Fruit fly (Drosophila melanogaster) whole organism, embryonic: ENCODE results near the gene Trf.

Source experiments
- ATbp ChIP-seq: fragments of 200-800 bp; sonication (Bioruptor generic); optimal IDR thresholded peaks from 2 replicates; lab custom pipeline; 2017; ENCODE audit warnings: missing biosample characterization, mild to moderate bottlenecking, missing genetic modification characterization, missing genetic modification reagents
- Adf1 ChIP-seq: fragments of 200-800 bp; sonication (Bioruptor generic); IDR thresholded peaks from 2 replicates; pipeline ENCODE4 v1.3.6; 2022; ENCODE audit warnings: missing biosample characterization, missing genetic modification characterization
- Aef1 ChIP-seq: fragments of 200-800 bp; sonication (Bioruptor generic); IDR thresholded peaks from 3 replicates; pipeline ENCODE4 v1.3.6; 2022; ENCODE audit warnings: missing biosample characterization, missing genetic modification characterization
- CG1024 ChIP-seq: fragments of 200-800 bp; sonication (Bioruptor generic); IDR thresholded peaks from 2 replicates; pipeline ENCODE4 v1.3.6; 2022; ENCODE audit warnings: missing biosample characterization, missing genetic modification characterization
- CG10979 ChIP-seq: fragments of 200-800 bp; sonication (Bioruptor generic); optimal IDR thresholded peaks from 2 replicates; lab custom pipeline; 2018; ENCODE audit warnings: missing biosample characterization, mild to moderate bottlenecking, missing genetic modification characterization, moderate library complexity
- CG13123 ChIP-seq: fragments of 200-800 bp; sonication (Bioruptor generic); optimal IDR thresholded peaks from 2 replicates; lab custom pipeline; 2016; ENCODE audit warnings: missing biosample characterization, missing genetic modification characterization
- CG14710 ChIP-seq: fragments of 200-800 bp; sonication (Bioruptor generic); optimal IDR thresholded peaks from 3 replicates; lab custom pipeline; 2019; ENCODE audit warnings: missing biosample characterization, mild to moderate bottlenecking, missing genetic modification characterization, moderate library complexity
- CG15601 ChIP-seq: fragments of 200-800 bp; sonication (Bioruptor generic); optimal IDR thresholded peaks from 3 replicates; lab custom pipeline; 2019; ENCODE audit warnings: missing biosample characterization, mild to moderate bottlenecking, missing genetic modification characterization, moderate library complexity
- CG16779 ChIP-seq: fragments of 200-800 bp; sonication (Bioruptor generic); IDR thresholded peaks from 2 replicates; pipeline ENCODE4 v1.3.6; 2022; ENCODE audit warnings: missing biosample characterization, missing genetic modification characterization
- CG16815 ChIP-seq: fragments of 200-800 bp; sonication (Bioruptor generic); optimal IDR thresholded peaks from 3 replicates; lab custom pipeline; 2017; ENCODE audit warnings: missing biosample characterization, mild to moderate bottlenecking, missing genetic modification characterization
- CG17568 ChIP-seq: fragments of 200-800 bp; sonication (Bioruptor generic); optimal IDR thresholded peaks from 2 replicates; lab custom pipeline; 2018; ENCODE audit warnings: missing biosample characterization, mild to moderate bottlenecking, missing genetic modification characterization, moderate library complexity
- CG2199 ChIP-seq: fragments of 200-800 bp; sonication (Bioruptor generic); IDR thresholded peaks from 3 replicates; pipeline ENCODE4 v1.3.6; 2022; ENCODE audit warnings: missing biosample characterization, missing genetic modification characterization
- CG3065 ChIP-seq: fragments of 200-800 bp; sonication (Bioruptor generic); optimal IDR thresholded peaks from 2 replicates; lab custom pipeline; 2016; ENCODE audit warnings: missing biosample characterization, missing genetic modification characterization
- CG3163 ChIP-seq: fragments of 200-800 bp; sonication (Bioruptor generic); optimal IDR thresholded peaks from 3 replicates; lab custom pipeline; 2016; ENCODE audit warnings: missing biosample characterization, missing genetic modification characterization
- CG3281 ChIP-seq: fragments of 200-800 bp; sonication (Bioruptor generic); optimal IDR thresholded peaks from 3 replicates; lab custom pipeline; 2017; ENCODE audit warnings: missing biosample characterization, mild to moderate bottlenecking, missing genetic modification characterization
- CG6854 ChIP-seq: fragments of 200-800 bp; sonication (Bioruptor generic); optimal IDR thresholded peaks from 3 replicates; lab custom pipeline; 2017; ENCODE audit warnings: missing biosample characterization, mild to moderate bottlenecking, missing genetic modification characterization
- CG7357 ChIP-seq: fragments of 200-800 bp; sonication (Bioruptor generic); IDR thresholded peaks from 3 replicates; pipeline ENCODE4 v1.3.6; 2022; ENCODE audit warnings: missing biosample characterization, missing genetic modification characterization
- CG7963 ChIP-seq: fragments of 200-800 bp; sonication (Bioruptor generic); IDR thresholded peaks from 3 replicates; pipeline ENCODE4 v1.3.6; 2022; ENCODE audit warnings: missing biosample characterization, missing genetic modification characterization; ENCODE audit not compliant: partially characterized antibody
- CG8290 ChIP-seq, 3 experiments: fragments of 200-800 bp; sonication (Bioruptor generic); optimal IDR thresholded peaks; 2 replicates each; lab custom pipeline; 2016 to 2019; ENCODE audit warnings: missing biosample characterization in 3 of 3, missing genetic modification characterization in 3 of 3, mild to moderate bottlenecking in 2 of 3, moderate library complexity in 1 of 3
- D19B ChIP-seq: fragments of 200-800 bp; sonication (Bioruptor generic); optimal IDR thresholded peaks from 2 replicates; lab custom pipeline; 2017; ENCODE audit warnings: missing biosample characterization, mild to moderate bottlenecking, missing genetic modification characterization
- Dek ChIP-seq: fragments of 200-800 bp; sonication (Bioruptor generic); optimal IDR thresholded peaks from 3 replicates; lab custom pipeline; 2019; ENCODE audit warnings: missing biosample characterization, mild to moderate bottlenecking, missing genetic modification characterization, moderate library complexity
- Fer2 ChIP-seq: fragments of 200-800 bp; sonication (Bioruptor generic); optimal IDR thresholded peaks from 2 replicates; lab custom pipeline; 2018; ENCODE audit warnings: missing biosample characterization, mild to moderate bottlenecking, missing genetic modification characterization, moderate library complexity
- Lim3 ChIP-seq: fragments of 200-800 bp; sonication (Bioruptor generic); IDR thresholded peaks from 2 replicates; pipeline ENCODE4 v1.3.6; 2022; ENCODE audit warnings: missing biosample characterization, missing genetic modification characterization
- Mrtf ChIP-seq: fragments of 200-800 bp; sonication (Bioruptor generic); IDR thresholded peaks from 3 replicates; pipeline ENCODE4 v1.3.6; 2022; ENCODE audit warnings: missing biosample characterization, missing genetic modification characterization
- NC2α ChIP-seq: fragments of 200-800 bp; sonication (Bioruptor generic); optimal IDR thresholded peaks from 2 replicates; lab custom pipeline; 2016; ENCODE audit warnings: missing biosample characterization, missing genetic modification characterization
- NFAT ChIP-seq: fragments of 200-800 bp; sonication (Bioruptor generic); IDR thresholded peaks from 2 replicates; pipeline ENCODE4 v1.3.6; 2022; ENCODE audit warnings: missing biosample characterization, missing genetic modification characterization
- Opbp ChIP-seq: fragments of 200-800 bp; sonication (Bioruptor generic); IDR thresholded peaks from 3 replicates; pipeline ENCODE4 v1.3.6; 2022; ENCODE audit warnings: missing biosample characterization, missing genetic modification characterization; ENCODE audit not compliant: partially characterized antibody
- Tbp ChIP-seq: fragments of >200 bp; optimal IDR thresholded peaks from 2 replicates; lab custom pipeline; 2018; ENCODE audit warnings: missing biosample characterization, missing genetic modification characterization
- amos ChIP-seq: fragments of 200-800 bp; sonication (Bioruptor generic); IDR thresholded peaks from 2 replicates; pipeline ENCODE4 v1.3.6; 2022; ENCODE audit warnings: missing biosample characterization, missing genetic modification characterization; ENCODE audit not compliant: partially characterized antibody
- dmrt99B ChIP-seq: fragments of 200-800 bp; sonication (Bioruptor generic); optimal IDR thresholded peaks from 2 replicates; lab custom pipeline; 2018; ENCODE audit warnings: missing biosample characterization, mild to moderate bottlenecking, missing genetic modification characterization, moderate library complexity
- esg ChIP-seq: fragments of 200-800 bp; sonication (Bioruptor generic); conservative IDR thresholded peaks from 2 replicates; pipeline ENCODE4 v1.3.6; 2022; ENCODE audit warnings: missing biosample characterization, missing genetic modification characterization
- exex ChIP-seq: fragments of 200-800 bp; sonication (Bioruptor generic); optimal IDR thresholded peaks from 4 replicates; lab custom pipeline; 2018; ENCODE audit warnings: missing biosample characterization, mild to moderate bottlenecking, missing genetic modification characterization, moderate library complexity
- fu2 ChIP-seq: fragments of 200-800 bp; sonication (Bioruptor generic); optimal IDR thresholded peaks from 2 replicates; lab custom pipeline; 2016; ENCODE audit warnings: missing biosample characterization, missing genetic modification characterization
- gce ChIP-seq: fragments of 200-800 bp; sonication (Bioruptor generic); IDR thresholded peaks from 3 replicates; pipeline ENCODE4 v1.3.6; 2022; ENCODE audit warnings: missing biosample characterization, missing genetic modification characterization
- gem ChIP-seq: fragments of 200-800 bp; sonication (Bioruptor generic); optimal IDR thresholded peaks from 2 replicates; lab custom pipeline; 2019; ENCODE audit warnings: missing biosample characterization, mild to moderate bottlenecking, missing genetic modification characterization, moderate library complexity
- hb ChIP-seq: fragments of 200-800 bp; sonication (Bioruptor generic); IDR thresholded peaks from 3 replicates; pipeline ENCODE4 v1.3.6; 2022; ENCODE audit warnings: missing biosample characterization, missing genetic modification characterization; ENCODE audit not compliant: partially characterized antibody
- hkb ChIP-seq, 2 experiments: fragments of 200-800 bp in 1 of 2; fragments of >200 bp in 1 of 2; sonication (Bioruptor generic) in 1 of 2; IDR thresholded peaks in 1 of 2; optimal IDR thresholded peaks in 1 of 2; 2 replicates each; pipeline versions ENCODE4 v1.3.6 to Lab custom; 2017 to 2022; ENCODE audit warnings: missing biosample characterization in 1 of 2, missing genetic modification characterization in 1 of 2
- lab ChIP-seq: fragments of 200-800 bp; sonication (Bioruptor generic); optimal IDR thresholded peaks from 3 replicates; lab custom pipeline; 2017; ENCODE audit warnings: missing biosample characterization, missing genetic modification characterization, mild to moderate bottlenecking, moderate library complexity, missing genetic modification reagents
- luna ChIP-seq: fragments of 200-800 bp; sonication (Bioruptor generic); optimal IDR thresholded peaks from 2 replicates; lab custom pipeline; 2016; ENCODE audit warnings: missing biosample characterization, missing genetic modification characterization
- maf-S ChIP-seq: fragments of 200-800 bp; sonication (Bioruptor generic); optimal IDR thresholded peaks from 2 replicates; lab custom pipeline; 2016; ENCODE audit warnings: missing biosample characterization, missing genetic modification characterization
- nmo ChIP-seq: fragments of 200-800 bp; sonication (Bioruptor generic); optimal IDR thresholded peaks from 2 replicates; lab custom pipeline; 2018; ENCODE audit warnings: missing biosample characterization, mild to moderate bottlenecking, missing genetic modification characterization, moderate library complexity
- org-1 ChIP-seq: fragments of 200-800 bp; sonication (Bioruptor generic); optimal IDR thresholded peaks from 2 replicates; lab custom pipeline; 2017; ENCODE audit warnings: missing biosample characterization, missing genetic modification characterization
- phol ChIP-seq: fragments of 200-800 bp; sonication (Bioruptor generic); optimal IDR thresholded peaks from 3 replicates; lab custom pipeline; 2018; ENCODE audit warnings: missing biosample characterization, mild to moderate bottlenecking, missing genetic modification characterization, moderate library complexity
- schlank ChIP-seq: fragments of 200-800 bp; sonication (Bioruptor generic); optimal IDR thresholded peaks from 2 replicates; lab custom pipeline; 2018; ENCODE audit warnings: missing biosample characterization, mild to moderate bottlenecking, missing genetic modification characterization
- scrt ChIP-seq: fragments of 200-800 bp; sonication (Bioruptor generic); optimal IDR thresholded peaks from 2 replicates; lab custom pipeline; 2018; ENCODE audit warnings: missing biosample characterization, mild to moderate bottlenecking, missing genetic modification characterization, moderate library complexity
- sens ChIP-seq: fragments of 200-800 bp; sonication (Bioruptor generic); peaks from one replicate; lab custom pipeline; 2016; ENCODE audit warnings: missing biosample characterization, missing genetic modification characterization
- sob ChIP-seq: fragments of 200-800 bp; sonication (Bioruptor generic); IDR thresholded peaks from 2 replicates; pipeline ENCODE4 v1.3.6; 2022; ENCODE audit warnings: missing biosample characterization, missing genetic modification characterization
- ttk ChIP-seq: fragments of 200-800 bp; sonication (Bioruptor generic); IDR thresholded peaks from 2 replicates; pipeline ENCODE4 v2.1.2; 2022; ENCODE audit warnings: missing biosample characterization, missing genetic modification characterization

Gene Trf

dm6 chr2L:8110549-8111438 is 38.1 kb downstream of the Trf start (continued):
- TF ChIP-seq ttk (no peak), CG10979 (tag; lab: Kevin White, UChicago) (no peak), NFAT (no peak), CG3163 (no peak), scrt (GFP tag; lab: Kevin White, UChicago) (no peak), CG17568 (GFP tag; lab: Kevin White, UChicago) (peak; percentile 16), CG7357 (GFP tag; lab: Robert Waterston, UW) (no peak), D19B (no peak), sob (GFP tag; lab: Robert Waterston, UW) (no peak), schlank (tag; lab: Kevin White, UChicago) (no peak), CG13123 (GFP tag; lab: Kevin White, UChicago) (no peak), gce (GFP tag; lab: Robert Waterston, UW) (no peak), maf-S (GFP tag; lab: Kevin White, UChicago) (no peak), CG7963 (GFP tag; lab: Robert Waterston, UW) (no peak), CG8290 (GFP tag; optimal IDR thresholded peaks at IDR 0.05; lab: Kevin White, UChicago) (no peak), CG8290 (tag; optimal IDR thresholded peaks at IDR 0.05; lab: Kevin White, UChicago) (peak in 1 of 2 experiments; percentile 5), nmo (no peak), Dek (no peak), CG16779 (GFP tag; lab: Robert Waterston, UW) (no peak), Lim3 (GFP tag; lab: Robert Waterston, UW) (no peak), CG3065 (GFP tag; lab: Kevin White, UChicago) (no peak), CG3281 (GFP tag; lab: Kevin White, UChicago) (no peak), CG15601 (tag; lab: Kevin White, UChicago) (no peak), lab (GFP tag; lab: Kevin White, UChicago) (no peak), CG2199 (GFP tag; lab: Robert Waterston, UW) (peak; percentile 98), Tbp (no peak), fu2 (GFP tag; lab: Kevin White, UChicago) (no peak), CG16815 (GFP tag; lab: Kevin White, UChicago) (no peak), exex (no peak), hb (GFP tag; lab: Robert Waterston, UW) (no peak), Adf1 (no peak), esg (no peak), ATbp (no peak), Aef1 (no peak), hkb (optimal IDR thresholded peaks at IDR 0.05; lab: Kevin White, UChicago) (no peak), hkb (GFP tag; IDR thresholded peaks at IDR 0.05; lab: Robert Waterston, UW) (0 out of 2 replicates have a peak, but pooled peaks have one; percentile 18), luna (GFP tag; lab: Kevin White, UChicago) (no peak), amos (no peak), CG14710 (tag; lab: Kevin White, UChicago) (no peak), Mrtf (no peak), dmrt99B (no peak), CG6854 (GFP tag; lab: Kevin White, UChicago) (no peak), sens (GFP tag; lab: Kevin White, UChicago) (peak; percentile 54), gem (tag; lab: Kevin White, UChicago) (no peak), Opbp (GFP tag; lab: Robert Waterston, UW) (no peak), org-1 (GFP tag; lab: Kevin White, UChicago) (no peak), phol (peak; percentile 67), Fer2 (tag; lab: Kevin White, UChicago) (no peak), CG1024 (GFP tag; lab: Robert Waterston, UW) (no peak), NC2α (GFP tag; lab: Kevin White, UChicago) (no peak)
